Worm (Caenorhabditis elegans) whole organism, L1 larva: ENCODE data around the gene fbxb-107.
A peak's percentile ranks its signal among the peaks of the same experiment; 100 is the strongest.

ENCODE experiments used
- C04F5.9 ChIP-seq: sonication (generic microtip); optimal IDR thresholded peaks from 2 replicates; lab custom pipeline; 2016; ENCODE audit warnings: missing genetic modification characterization, missing compliant biosample characterization
- Y116A8C.19 ChIP-seq: sonication (generic microtip); optimal IDR thresholded peaks from 2 replicates; lab custom pipeline; 2016; ENCODE audit warnings: missing compliant biosample characterization, missing genetic modification characterization, borderline replicate concordance
- aly-2 ChIP-seq: fragments of 150-350 bp; optimal IDR thresholded peaks from 2 replicates; lab custom pipeline; 2014; ENCODE audit warnings: missing biosample characterization, missing genetic modification characterization
- ceh-90 ChIP-seq: sonication (generic microtip); optimal IDR thresholded peaks from 2 replicates; lab custom pipeline; 2016; ENCODE audit warnings: missing genetic modification characterization, missing compliant biosample characterization
- dpl-1 ChIP-seq, 3 experiments: fragments of 150-350 bp in 2 of 3; sonication (generic microtip) in 1 of 3; optimal IDR thresholded peaks; 2 replicates each; lab custom pipeline; 2014 to 2017; ENCODE audit warnings: missing biosample characterization in 3 of 3, missing genetic modification characterization in 3 of 3, missing genetic modification reagents in 3 of 3
- dsc-1 ChIP-seq: sonication (generic microtip); optimal IDR thresholded peaks from 2 replicates; lab custom pipeline; 2016; ENCODE audit warnings: mild to moderate bottlenecking, missing genetic modification characterization, missing compliant biosample characterization
- efl-1 ChIP-seq, 4 experiments: fragments of 150-350 bp; optimal IDR thresholded peaks in 3 of 4; peaks in 1 of 4; 1 replicate in 1 of 4; 2 replicates in 3 of 4; lab custom pipeline; 2014; ENCODE audit warnings: missing biosample characterization in 2 of 4, missing genetic modification characterization in 2 of 4, missing genetic modification reagents in 2 of 4
- egl-13 ChIP-seq: sonication (generic microtip); optimal IDR thresholded peaks from 2 replicates; lab custom pipeline; 2016; ENCODE audit warnings: missing genotype, missing genetic modification reagents, missing genetic modification characterization, missing compliant biosample characterization
- fkh-4 ChIP-seq: sonication (generic microtip); optimal IDR thresholded peaks from 2 replicates; lab custom pipeline; 2016; ENCODE audit warnings: missing compliant biosample characterization, missing genetic modification characterization, borderline replicate concordance
- fkh-8 ChIP-seq: sonication (generic microtip); optimal IDR thresholded peaks from 2 replicates; lab custom pipeline; 2016; ENCODE audit warnings: mild to moderate bottlenecking, missing genetic modification characterization, missing compliant biosample characterization
- fos-1 ChIP-seq: fragments of 150-350 bp; optimal IDR thresholded peaks from 2 replicates; lab custom pipeline; 2014; ENCODE audit warnings: missing biosample characterization, missing genetic modification characterization
- hlh-17 ChIP-seq: fragments of 200-800 bp; sonication (Bioruptor generic); optimal IDR thresholded peaks from 2 replicates; lab custom pipeline; 2018; ENCODE audit warnings: missing genetic modification characterization, mild to moderate bottlenecking, missing compliant biosample characterization, moderate library complexity, borderline replicate concordance
- hlh-4 ChIP-seq: sonication (generic microtip); optimal IDR thresholded peaks from 2 replicates; lab custom pipeline; 2016; ENCODE audit warnings: mild to moderate bottlenecking, missing genetic modification characterization, missing compliant biosample characterization
- irx-1 ChIP-seq: sonication (generic microtip); optimal IDR thresholded peaks from 2 replicates; lab custom pipeline; 2016; ENCODE audit warnings: missing genetic modification characterization, missing compliant biosample characterization
- lin-13 ChIP-seq: fragments of 150-350 bp; optimal IDR thresholded peaks from 2 replicates; lab custom pipeline; 2014; ENCODE audit warnings: missing biosample characterization, missing genetic modification reagents, missing genetic modification characterization
- lin-35 ChIP-seq, 2 experiments: fragments of 150-350 bp; optimal IDR thresholded peaks; 2 replicates each; lab custom pipeline; 2014; ENCODE audit warnings: missing biosample characterization in 2 of 2, missing genetic modification characterization in 2 of 2, missing genetic modification reagents in 2 of 2
- lir-3 ChIP-seq: sonication (generic microtip); optimal IDR thresholded peaks from 2 replicates; lab custom pipeline; 2016; ENCODE audit warnings: mild to moderate bottlenecking, missing genetic modification characterization, moderate library complexity, missing compliant biosample characterization; ENCODE audit not compliant: poor library complexity
- nhr-11 ChIP-seq: fragments of 150-350 bp; optimal IDR thresholded peaks from 2 replicates; lab custom pipeline; 2014; ENCODE audit warnings: missing biosample characterization, missing genetic modification characterization
- nhr-12 ChIP-seq: sonication (generic microtip); optimal IDR thresholded peaks from 2 replicates; lab custom pipeline; 2017; ENCODE audit warnings: missing biosample characterization, missing genetic modification characterization
- nhr-20 ChIP-seq: sonication (generic microtip); optimal IDR thresholded peaks from 2 replicates; lab custom pipeline; 2016; ENCODE audit warnings: mild to moderate bottlenecking, missing genetic modification characterization, missing compliant biosample characterization
- nhr-77 ChIP-seq: fragments of 150-350 bp; optimal IDR thresholded peaks from 2 replicates; lab custom pipeline; 2014; ENCODE audit warnings: missing biosample characterization, missing genetic modification characterization
- nhr-85 ChIP-seq: sonication (generic microtip); peaks from one replicate; lab custom pipeline; 2016; ENCODE audit warnings: missing genetic modification characterization, inconsistent platforms, missing compliant biosample characterization
- pag-3 ChIP-seq: sonication (generic microtip); optimal IDR thresholded peaks from 2 replicates; lab custom pipeline; 2017; ENCODE audit warnings: missing genetic modification characterization, mild to moderate bottlenecking, missing compliant biosample characterization, antibody characterized with exemption, borderline replicate concordance; ENCODE audit not compliant: insufficient read depth
- rnt-1 ChIP-seq: sonication (generic microtip); optimal IDR thresholded peaks from 2 replicates; lab custom pipeline; 2016; ENCODE audit warnings: mild to moderate bottlenecking, missing genetic modification characterization, moderate library complexity, missing compliant biosample characterization
- skn-1 ChIP-seq: fragments of 150-350 bp; optimal IDR thresholded peaks from 2 replicates; lab custom pipeline; 2014; ENCODE audit warnings: missing biosample characterization, missing genetic modification characterization
- snu-23 ChIP-seq: sonication (generic microtip); optimal IDR thresholded peaks from 2 replicates; lab custom pipeline; 2016; ENCODE audit warnings: missing genetic modification characterization, missing compliant biosample characterization
- sptf-1 ChIP-seq: fragments of 150-350 bp; optimal IDR thresholded peaks from 2 replicates; lab custom pipeline; 2014; ENCODE audit warnings: missing biosample characterization, missing genetic modification characterization
- swsn-7 ChIP-seq: sonication (generic microtip); optimal IDR thresholded peaks from 2 replicates; lab custom pipeline; 2016; ENCODE audit warnings: missing genetic modification characterization, missing compliant biosample characterization
- tbx-2 ChIP-seq: sonication (generic microtip); optimal IDR thresholded peaks from 2 replicates; lab custom pipeline; 2016; ENCODE audit warnings: missing genetic modification characterization, missing compliant biosample characterization
- tlp-1 ChIP-seq: fragments of 150-350 bp; optimal IDR thresholded peaks from 2 replicates; lab custom pipeline; 2014; ENCODE audit warnings: missing biosample characterization, missing genetic modification characterization
- unc-30 ChIP-seq: sonication (generic microtip); optimal IDR thresholded peaks from 2 replicates; lab custom pipeline; 2017; ENCODE audit warnings: missing biosample characterization, missing genetic modification characterization
- xbp-1 ChIP-seq: sonication (generic microtip); optimal IDR thresholded peaks from 2 replicates; lab custom pipeline; 2016; ENCODE audit warnings: missing genetic modification characterization, missing compliant biosample characterization
- ztf-11 ChIP-seq, 2 experiments: sonication (generic microtip); optimal IDR thresholded peaks; 2 replicates each; lab custom pipeline; 2016 to 2017; ENCODE audit warnings: missing genetic modification characterization in 2 of 2, missing biosample characterization in 1 of 2, missing compliant biosample characterization in 1 of 2

Gene fbxb-107

ce11 chrII:2734735-2735134, 23.8 kb upstream of the fbxb-107 start (continued):
- TF ChIP-seq ztf-11 (tag; optimal IDR thresholded peaks at IDR 0.05; lab: Kevin White, UChicago) (no peak), tlp-1 (tag; lab: Kevin White, UChicago) (no peak), fkh-8 (peak; percentile 5), aly-2 (tag; lab: Kevin White, UChicago) (no peak), skn-1 (no peak), dpl-1 (GFP tag; optimal IDR thresholded peaks at IDR 0.05; lab: Kevin White, UChicago) (peak in 2 of 3 experiments; percentile 12 to 21), C04F5.9 (tag; lab: Kevin White, UChicago) (no peak), egl-13 (no peak), irx-1 (no peak), Y116A8C.19 (tag; lab: Kevin White, UChicago) (no peak), nhr-77 (tag; lab: Kevin White, UChicago) (no peak), fos-1 (tag; lab: Kevin White, UChicago) (no peak), hlh-17 (no peak), tbx-2 (no peak), swsn-7 (peak; percentile 7), nhr-20 (tag; lab: Kevin White, UChicago) (no peak), nhr-11 (tag; lab: Kevin White, UChicago) (no peak), lir-3 (no peak), lin-35 (GFP tag; optimal IDR thresholded peaks at IDR 0.05; lab: Kevin White, UChicago) (peak in 1 of 2 experiments; percentile 4), rnt-1 (tag; lab: Kevin White, UChicago) (peak; percentile 51), unc-30 (tag; lab: Kevin White, UChicago) (no peak), xbp-1 (tag; lab: Kevin White, UChicago) (no peak), ceh-90 (no peak), nhr-85 (peak; percentile 53), snu-23 (peak; percentile 33)

- TF ChIP-seq fkh-8 (peak; percentile 39), hlh-4 (tag; lab: Kevin White, UChicago) (no peak)
- TF ChIP-seq, all 84 proteins: peak for 1
Measured at ce11 chrII:2735192-2735591, 23.4 kb upstream of the fbxb-107 start, which contains the start of gene wdr-31. Gene wdr-31 (minus strand): TSS chrII:2735292.

ce11 chrII:2735644-2736043, 22.9 kb upstream of the fbxb-107 start:
- TF ChIP-seq rnt-1 (tag; lab: Kevin White, UChicago) = peak; percentile 0
- TF ChIP-seq efl-1 (optimal IDR thresholded peaks at IDR 0.05; lab: Kevin White, UChicago) = no peak
- peak in 1 of 2 experiments; percentile 24 for TF ChIP-seq efl-1 (GFP tag; optimal IDR thresholded peaks at IDR 0.05 in 1 of 2; lab: Kevin White, UChicago)
- TF ChIP-seq sptf-1 (tag; lab: Kevin White, UChicago) = no peak

ce11 chrII:2736156-2736728, 22.3 kb upstream of the fbxb-107 start, which contains the start of gene T05A8.8:
Gene T05A8.8 (plus strand): TSS chrII:2736678.
- TF ChIP-seq dsc-1 (tag; lab: Kevin White, UChicago) (no peak), nhr-85 (no peak), nhr-12 (no peak), fkh-4 (tag; lab: Kevin White, UChicago) (no peak), ceh-90 (no peak), efl-1 (optimal IDR thresholded peaks at IDR 0.05; lab: Kevin White, UChicago) (no peak), efl-1 (GFP tag; optimal IDR thresholded peaks at IDR 0.05 in 1 of 2; lab: Kevin White, UChicago) (peak in 1 of 2 experiments; percentile 60), pag-3 (tag; lab: Kevin White, UChicago) (no peak)

ce11 chrII:2736938-2737337, 21.6 kb upstream of the fbxb-107 start:
- TF ChIP-seq efl-1 (optimal IDR thresholded peaks at IDR 0.05; lab: Kevin White, UChicago) (no peak), efl-1 (GFP tag; optimal IDR thresholded peaks at IDR 0.05 in 1 of 2; lab: Kevin White, UChicago) (peak in 1 of 2 experiments; percentile 68), lin-13 (no peak)
